Worm (Caenorhabditis elegans): ENCODE results near the gene C36H8.1.

DNA sequence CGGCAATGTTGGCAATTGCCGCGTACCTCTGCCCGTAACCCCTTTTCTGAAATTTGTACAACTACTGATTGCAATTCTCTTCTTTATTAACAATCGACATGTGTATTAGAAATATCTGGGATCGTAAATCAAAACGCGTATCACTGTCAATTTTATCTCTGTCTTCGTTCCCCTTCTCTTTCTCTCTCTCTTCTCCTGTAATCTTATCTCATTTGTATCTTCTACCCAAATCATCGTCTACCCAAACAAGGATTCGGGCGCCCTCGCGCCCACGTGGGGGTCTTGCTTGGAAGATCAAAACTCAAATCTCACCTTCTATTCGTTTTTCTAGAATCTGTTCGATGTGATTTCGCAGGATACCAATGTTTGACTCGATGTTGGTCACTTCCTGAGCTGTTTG lies 33.6 kb downstream of the C36H8.1 start, which contains the start of gene C27D8.2:
- TF ChIP-seq elt-3 (tag; optimal IDR thresholded peaks at IDR 0.05) (peak; percentile 34), cnd-1 (tag; optimal IDR thresholded peaks at IDR 0.05) (no peak), snpc-4 (tag; optimal IDR thresholded peaks at IDR 0.05) (no peak)
